Worm (Caenorhabditis elegans) whole organism, midembryonic: ENCODE measurements around the gene cct-1.

ENCODE experiments used
- T22C8.4 ChIP-seq: fragments of 200-800 bp; sonication (Bioruptor generic); IDR thresholded peaks from 2 replicates; pipeline ENCODE4 v1.3.6; 2022; ENCODE audit warnings: missing genetic modification characterization, missing compliant biosample characterization
- cog-1 ChIP-seq: sonication (generic microtip); optimal IDR thresholded peaks from 2 replicates; lab custom pipeline; 2016; ENCODE audit warnings: missing genetic modification characterization, missing compliant biosample characterization
- flt-1 ChIP-seq: fragments of 200-800 bp; sonication (Bioruptor generic); IDR thresholded peaks from 2 replicates; pipeline ENCODE4 v1.3.6; 2022; ENCODE audit warnings: missing genetic modification characterization, missing compliant biosample characterization
- klf-2 ChIP-seq: fragments of 200-800 bp; sonication (Bioruptor generic); conservative IDR thresholded peaks from 2 replicates; pipeline ENCODE4 v1.3.6; 2022; ENCODE audit warnings: missing genetic modification reagents, missing genetic modification characterization, missing compliant biosample characterization
- med-1 ChIP-seq: sonication (generic microtip); optimal IDR thresholded peaks from 2 replicates; lab custom pipeline; 2017; ENCODE audit warnings: missing genetic modification characterization, mild to moderate bottlenecking, missing compliant biosample characterization, antibody characterized with exemption, missing genetic modification reagents; ENCODE audit not compliant: insufficient read depth
- ref-1 ChIP-seq: fragments of 200-800 bp; sonication (Bioruptor generic); conservative IDR thresholded peaks from 2 replicates; pipeline ENCODE4 v1.3.6; 2022; ENCODE audit warnings: missing genetic modification reagents, missing genetic modification characterization, missing compliant biosample characterization
- tab-1 ChIP-seq: fragments of 200-800 bp; sonication (Bioruptor generic); IDR thresholded peaks from 2 replicates; pipeline ENCODE4 v1.3.6; 2022; ENCODE audit warnings: missing genetic modification characterization, missing compliant biosample characterization
- ztf-23 ChIP-seq: fragments of 200-800 bp; sonication (Bioruptor generic); IDR thresholded peaks from 2 replicates; pipeline ENCODE4 v1.3.6; 2022; ENCODE audit warnings: missing genetic modification reagents, missing genetic modification characterization, missing compliant biosample characterization
- ztf-29 ChIP-seq: fragments of 200-800 bp; sonication (Bioruptor generic); IDR thresholded peaks from 2 replicates; pipeline ENCODE4 v1.3.6; 2022; ENCODE audit warnings: missing genetic modification reagents, missing genetic modification characterization, missing compliant biosample characterization

cct-1 gene

DNA sequence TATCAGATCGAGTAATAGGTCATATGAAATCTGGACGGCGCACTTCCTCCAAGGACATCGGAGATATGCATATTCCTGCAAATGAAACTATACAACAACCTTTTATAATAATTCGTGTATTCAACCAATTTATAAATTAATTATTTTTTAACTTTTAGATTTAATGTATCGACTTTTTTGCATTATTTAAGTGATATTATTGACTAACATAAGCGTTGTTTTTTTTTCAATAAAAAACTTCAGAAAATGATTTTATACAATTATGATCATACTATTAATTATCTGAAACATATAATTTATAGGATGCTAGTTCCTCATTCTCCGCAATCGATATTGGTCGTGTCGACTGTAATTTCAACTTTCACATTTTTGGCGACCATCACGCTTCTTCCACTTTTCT lies 18.8 kb downstream of the cct-1 start, which contains the start of gene col-76:
TSS of gene col-76 (plus strand) at position 301 of the 400 bp plus-strand sequence.
- TF ChIP-seq cog-1 (tag; lab: Kevin White, UChicago) (no peak), T22C8.4 (no peak), ref-1 (GFP tag; lab: Robert Waterston, UW) (no peak), tab-1 (GFP tag; lab: Robert Waterston, UW) (no peak), klf-2 (GFP tag; lab: Robert Waterston, UW) (no peak), med-1 (GFP tag; lab: Kevin White, UChicago) (no peak), ztf-23 (GFP tag; lab: Robert Waterston, UW) (no peak)

DNA sequence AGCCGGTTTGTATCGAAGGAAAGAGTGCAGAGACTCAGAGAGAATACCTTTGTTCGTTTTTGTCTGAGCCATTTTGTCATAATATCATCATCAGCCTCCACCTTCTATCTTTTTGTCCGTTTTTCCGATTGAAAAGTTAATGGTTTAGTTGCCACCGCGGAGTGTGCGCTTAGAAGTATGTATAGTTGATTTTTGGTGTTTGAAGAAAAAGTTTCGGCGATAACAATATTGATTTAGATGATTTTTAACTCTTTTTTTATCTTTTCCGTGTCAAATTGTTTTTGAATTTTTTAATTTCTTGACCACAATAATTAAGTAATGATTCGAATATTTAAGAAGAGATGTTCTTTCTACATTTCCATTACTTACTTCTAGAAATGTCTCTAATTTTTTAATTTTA lies 20.4 kb downstream of the cct-1 start:
- TF ChIP-seq med-1 (GFP tag; lab: Kevin White, UChicago) = no peak

DNA sequence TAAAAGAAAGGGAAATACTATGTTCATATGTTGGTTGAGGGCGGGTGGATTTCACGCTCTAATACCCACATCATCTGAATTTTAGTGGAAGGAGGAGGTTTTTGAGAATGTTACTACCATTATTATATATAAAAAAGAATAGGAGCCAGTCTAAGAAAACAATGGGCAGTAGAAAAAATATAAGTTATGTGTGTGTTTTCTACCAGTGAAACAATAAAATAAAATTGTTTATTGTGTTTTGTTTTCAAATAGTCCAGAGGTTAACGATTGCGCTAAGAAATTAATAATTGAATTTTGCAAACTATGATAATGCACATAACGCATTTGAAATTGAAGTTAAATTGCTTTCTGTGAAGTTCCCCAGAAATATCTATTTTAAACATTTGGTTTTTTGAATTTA lies 24.2 kb downstream of the cct-1 start, which contains the start of gene M110.8:
TSS of gene M110.8 (minus strand) at position 101 of the 400 bp plus-strand sequence.
- no peak for TF ChIP-seq ztf-23 (GFP tag; lab: Robert Waterston, UW)
- no peak for TF ChIP-seq cog-1 (tag; lab: Kevin White, UChicago)
- TF ChIP-seq ztf-29 (GFP tag; lab: Robert Waterston, UW) = no peak
- no peak for TF ChIP-seq T22C8.4
- TF ChIP-seq klf-2 (GFP tag; lab: Robert Waterston, UW) = no peak
- TF ChIP-seq ref-1 (GFP tag; lab: Robert Waterston, UW) = no peak
- TF ChIP-seq tab-1 (GFP tag; lab: Robert Waterston, UW) = no peak
- no peak for TF ChIP-seq flt-1 (GFP tag; lab: Robert Waterston, UW)
- no peak for TF ChIP-seq med-1 (GFP tag; lab: Kevin White, UChicago)

DNA sequence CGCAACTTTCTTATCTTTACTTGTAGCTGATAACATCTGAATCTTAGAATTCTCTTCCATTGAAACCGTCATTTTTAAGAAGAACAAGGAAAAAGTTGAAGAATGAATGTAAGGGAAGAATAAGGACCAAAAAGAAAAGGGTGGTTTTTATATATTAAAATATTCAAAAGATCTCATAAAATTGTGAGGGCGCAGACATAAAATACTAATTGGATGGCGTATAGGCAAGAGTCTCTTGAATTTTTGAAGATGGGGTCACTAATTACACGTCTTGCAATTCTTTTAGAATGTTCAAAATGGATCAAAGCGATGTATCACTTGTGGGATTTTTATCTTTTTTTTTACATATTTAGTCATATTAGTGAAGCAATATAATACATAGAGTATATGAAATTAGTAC lies 27.4 kb downstream of the cct-1 start, which contains the start of gene twk-3:
TSS of gene twk-3 (minus strand) at position 101 of the 400 bp plus-strand sequence.
- TF ChIP-seq cog-1 (tag; lab: Kevin White, UChicago) (no peak), flt-1 (GFP tag; lab: Robert Waterston, UW) (no peak), ref-1 (GFP tag; lab: Robert Waterston, UW) (no peak), tab-1 (GFP tag; lab: Robert Waterston, UW) (no peak), med-1 (GFP tag; lab: Kevin White, UChicago) (no peak), ztf-23 (GFP tag; lab: Robert Waterston, UW) (no peak), T22C8.4 (no peak), klf-2 (GFP tag; lab: Robert Waterston, UW) (no peak)

DNA sequence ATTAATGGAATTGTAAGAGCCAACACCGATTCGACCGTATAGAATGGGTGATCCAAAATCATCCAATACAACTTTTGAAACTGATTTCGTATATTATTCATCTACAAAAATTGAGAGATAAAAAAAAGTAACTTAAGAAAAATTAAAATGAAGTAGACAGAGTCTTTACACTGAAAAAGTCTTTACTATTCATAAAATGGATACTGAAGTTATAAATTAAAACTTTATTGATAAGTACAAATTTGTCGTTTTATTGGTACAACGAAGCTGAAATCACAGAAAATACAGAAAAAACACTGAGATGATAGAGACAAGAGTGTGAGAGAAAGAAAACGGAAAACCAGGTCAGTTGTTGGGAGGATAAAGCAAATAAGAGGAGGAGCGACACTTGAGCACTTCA lies 29.1 kb downstream of the cct-1 start, which contains the start of gene M110.10:
TSS of gene M110.10 (minus strand) at position 101 of the 400 bp plus-strand sequence.
- TF ChIP-seq T22C8.4 = no peak

DNA sequence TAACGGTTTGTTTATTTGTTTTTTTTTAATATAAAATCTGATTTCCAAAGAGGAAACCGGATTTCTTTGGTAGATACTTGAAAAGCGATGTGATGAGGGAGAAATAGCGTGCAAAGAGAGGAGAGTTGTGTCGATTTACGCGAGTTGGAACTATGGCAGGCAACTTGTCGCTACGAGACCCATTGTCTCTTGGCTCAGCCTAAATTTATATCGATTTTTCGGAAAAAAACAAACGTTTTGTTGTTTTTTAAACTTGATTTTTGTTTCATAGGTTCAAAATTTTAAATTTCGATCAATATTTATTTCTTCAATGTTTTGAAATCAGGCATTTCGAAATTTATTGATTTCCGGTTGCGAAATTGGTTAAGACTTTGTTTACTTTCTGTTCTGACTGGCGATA lies 31.2 kb downstream of the cct-1 start, which contains the start of gene M110.3:
TSS of gene M110.3 (minus strand) at position 184 of the 400 bp plus-strand sequence.
- TF ChIP-seq T22C8.4 = peak; percentile 63; the same call in 1 of the 2 replicates
- TF ChIP-seq ref-1 (GFP tag; lab: Robert Waterston, UW) = no peak
- TF ChIP-seq cog-1 (tag; lab: Kevin White, UChicago) = no peak
- TF ChIP-seq klf-2 (GFP tag; lab: Robert Waterston, UW) = no peak
- no peak for TF ChIP-seq med-1 (GFP tag; lab: Kevin White, UChicago)

DNA sequence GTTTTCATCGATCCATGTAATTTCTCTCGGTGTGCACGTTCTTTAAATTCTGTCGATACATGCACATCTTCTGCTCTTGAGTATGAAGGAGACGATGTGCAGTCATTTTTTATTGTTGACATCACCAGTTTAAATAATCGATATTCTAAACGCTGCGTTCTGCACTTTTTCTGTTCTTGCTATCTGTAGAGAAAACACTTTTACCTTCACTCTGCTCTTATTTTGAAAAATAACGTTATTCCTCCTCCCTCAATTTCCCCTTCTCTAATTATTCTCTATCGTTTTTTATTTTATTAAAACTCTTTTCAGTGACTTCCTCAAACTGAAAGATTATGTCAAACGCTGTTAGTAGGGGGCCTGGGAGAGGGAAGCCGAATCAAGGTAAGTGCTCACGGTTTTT lies 31.7 kb downstream of the cct-1 start, which contains the start of gene ifg-1:
TSS of gene ifg-1 (plus strand) at position 301 of the 400 bp plus-strand sequence.
- TF ChIP-seq flt-1 (GFP tag; lab: Robert Waterston, UW) = no peak
- no peak for TF ChIP-seq ztf-23 (GFP tag; lab: Robert Waterston, UW)
- no peak for TF ChIP-seq klf-2 (GFP tag; lab: Robert Waterston, UW)
- no peak for TF ChIP-seq ztf-29 (GFP tag; lab: Robert Waterston, UW)
- no peak for TF ChIP-seq cog-1 (tag; lab: Kevin White, UChicago)
- TF ChIP-seq T22C8.4 = no peak
- no peak for TF ChIP-seq med-1 (GFP tag; lab: Kevin White, UChicago)
- TF ChIP-seq tab-1 (GFP tag; lab: Robert Waterston, UW) = no peak
- TF ChIP-seq ref-1 (GFP tag; lab: Robert Waterston, UW) = no peak

DNA sequence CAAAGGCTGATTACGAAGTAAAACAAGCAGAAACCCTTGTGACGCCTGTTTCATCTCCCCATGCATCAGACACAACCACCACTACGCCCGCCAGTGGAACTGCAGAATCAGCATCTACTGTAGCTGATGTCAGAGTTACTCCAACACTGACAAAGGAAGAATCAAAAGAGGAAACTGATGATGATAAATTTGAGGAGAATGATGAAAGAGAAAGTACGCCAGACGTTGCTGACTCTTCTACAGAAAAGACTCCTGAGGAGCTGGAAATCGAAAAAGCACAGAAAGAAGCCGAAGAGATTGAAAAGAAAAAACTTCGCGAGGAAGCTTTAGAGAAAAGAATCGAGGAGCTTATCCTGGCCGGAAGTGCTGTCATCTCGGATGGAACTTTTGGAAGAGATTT lies 33.0 kb downstream of the cct-1 start:
- TF ChIP-seq ztf-29 (GFP tag; lab: Robert Waterston, UW) (no peak), med-1 (GFP tag; lab: Kevin White, UChicago) (no peak), tab-1 (GFP tag; lab: Robert Waterston, UW) (no peak), klf-2 (GFP tag; lab: Robert Waterston, UW) (no peak), T22C8.4 (no peak), ztf-23 (GFP tag; lab: Robert Waterston, UW) (no peak), cog-1 (tag; lab: Kevin White, UChicago) (no peak), flt-1 (GFP tag; lab: Robert Waterston, UW) (no peak), ref-1 (GFP tag; lab: Robert Waterston, UW) (no peak)

DNA sequence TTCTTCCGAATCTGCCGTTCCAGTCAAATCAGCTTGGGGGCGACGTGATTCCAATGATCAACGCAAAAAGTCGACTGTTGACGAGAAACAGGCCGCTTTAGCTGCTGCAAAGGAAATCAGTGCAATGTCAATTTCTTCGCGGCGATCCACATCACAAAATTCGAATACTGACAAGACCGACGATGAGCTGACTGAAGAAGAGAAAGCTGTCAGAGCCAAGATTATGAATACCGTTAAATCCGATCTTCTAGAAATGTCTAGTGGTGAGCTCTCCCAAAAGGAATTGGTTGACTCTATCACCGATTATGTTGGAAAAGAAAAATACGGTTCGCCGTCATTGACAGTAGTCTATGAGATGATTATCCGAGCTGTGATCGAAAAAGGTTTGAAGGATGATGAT lies 35.0 kb downstream of the cct-1 start:
- no peak for TF ChIP-seq klf-2 (GFP tag; lab: Robert Waterston, UW)
- TF ChIP-seq flt-1 (GFP tag; lab: Robert Waterston, UW) = no peak
- no peak for TF ChIP-seq ztf-29 (GFP tag; lab: Robert Waterston, UW)
- TF ChIP-seq ztf-23 (GFP tag; lab: Robert Waterston, UW) = no peak
- TF ChIP-seq ref-1 (GFP tag; lab: Robert Waterston, UW) = no peak
- no peak for TF ChIP-seq tab-1 (GFP tag; lab: Robert Waterston, UW)
- no peak for TF ChIP-seq cog-1 (tag; lab: Kevin White, UChicago)
- TF ChIP-seq med-1 (GFP tag; lab: Kevin White, UChicago) = no peak
- TF ChIP-seq T22C8.4 = no peak
